Worm (Caenorhabditis elegans) whole organism, early embryonic: ENCODE measurements around the gene F29B9.8.

Source experiments
- B0310.2 ChIP-seq: sonication (generic microtip); optimal IDR thresholded peaks from 2 replicates; lab custom pipeline; 2016; ENCODE audit warnings: mild to moderate bottlenecking, missing genetic modification characterization, missing compliant biosample characterization
- F13C5.2 ChIP-seq: sonication (generic microtip); optimal IDR thresholded peaks from 2 replicates; lab custom pipeline; 2017; ENCODE audit warnings: mild to moderate bottlenecking, missing genetic modification characterization, inconsistent platforms, missing compliant biosample characterization
- aly-1 ChIP-seq: sonication (generic microtip); optimal IDR thresholded peaks from 2 replicates; lab custom pipeline; 2016; ENCODE audit warnings: missing genetic modification characterization, missing compliant biosample characterization
- ama-1 ChIP-seq: fragments of 150-350 bp; optimal IDR thresholded peaks from 2 replicates; lab custom pipeline; 2014
- ceh-13 ChIP-seq: fragments of 200-800 bp; sonication (Bioruptor generic); optimal IDR thresholded peaks from 2 replicates; lab custom pipeline; 2018; ENCODE audit warnings: mild to moderate bottlenecking, missing genetic modification characterization, missing compliant biosample characterization
- ceh-36 ChIP-seq: sonication (generic microtip); optimal IDR thresholded peaks from 2 replicates; lab custom pipeline; 2016; ENCODE audit warnings: missing genetic modification characterization, inconsistent platforms, missing compliant biosample characterization
- ets-7 ChIP-seq: sonication (generic microtip); optimal IDR thresholded peaks from 2 replicates; lab custom pipeline; 2016; ENCODE audit warnings: missing genotype, missing genetic modification characterization, missing compliant biosample characterization
- flt-1 ChIP-seq: fragments of 200-800 bp; sonication (Bioruptor generic); IDR thresholded peaks from 2 replicates; pipeline ENCODE4 v1.3.6; 2022; ENCODE audit warnings: missing genetic modification characterization, missing compliant biosample characterization
- hmbx-1 ChIP-seq: sonication (generic microtip); optimal IDR thresholded peaks from 2 replicates; lab custom pipeline; 2016; ENCODE audit warnings: mild to moderate bottlenecking, missing genetic modification characterization, missing compliant biosample characterization
- hmg-4 ChIP-seq: fragments of 200-800 bp; sonication (Bioruptor generic); optimal IDR thresholded peaks from 2 replicates; lab custom pipeline; 2018; ENCODE audit warnings: mild to moderate bottlenecking, missing genetic modification characterization, missing compliant biosample characterization
- hnd-1 ChIP-seq: sonication (generic microtip); optimal IDR thresholded peaks from 2 replicates; lab custom pipeline; 2016; ENCODE audit warnings: missing genetic modification characterization, missing compliant biosample characterization
- pes-1 ChIP-seq: fragments of 200-800 bp; sonication (Bioruptor generic); IDR thresholded peaks from 2 replicates; pipeline ENCODE4 v1.3.6; 2022; ENCODE audit warnings: missing genetic modification reagents, missing genetic modification characterization, missing compliant biosample characterization
- scrt-1 ChIP-seq: fragments of 200-800 bp; sonication (Bioruptor generic); IDR thresholded peaks from 2 replicates; pipeline ENCODE4 v1.3.6; 2022; ENCODE audit warnings: missing genetic modification characterization, missing compliant biosample characterization
- sea-1 ChIP-seq: fragments of 200-800 bp; sonication (Bioruptor generic); conservative IDR thresholded peaks from 2 replicates; pipeline ENCODE4 v1.3.6; 2022; ENCODE audit warnings: missing genetic modification characterization, missing compliant biosample characterization
- tbx-11 ChIP-seq: fragments of 200-800 bp; sonication (Bioruptor generic); IDR thresholded peaks from 2 replicates; pipeline ENCODE4 v1.3.6; 2022; ENCODE audit warnings: missing genetic modification characterization, missing compliant biosample characterization
- tbx-37 ChIP-seq: fragments of 200-800 bp; sonication (Bioruptor generic); conservative IDR thresholded peaks from 2 replicates; pipeline ENCODE4 v1.3.6; 2022; ENCODE audit warnings: missing genetic modification reagents, missing genetic modification characterization, missing compliant biosample characterization
- tra-4 ChIP-seq: sonication (generic microtip); optimal IDR thresholded peaks from 2 replicates; lab custom pipeline; 2017; ENCODE audit warnings: missing genetic modification characterization, missing compliant biosample characterization

F29B9.8 gene

DNA sequence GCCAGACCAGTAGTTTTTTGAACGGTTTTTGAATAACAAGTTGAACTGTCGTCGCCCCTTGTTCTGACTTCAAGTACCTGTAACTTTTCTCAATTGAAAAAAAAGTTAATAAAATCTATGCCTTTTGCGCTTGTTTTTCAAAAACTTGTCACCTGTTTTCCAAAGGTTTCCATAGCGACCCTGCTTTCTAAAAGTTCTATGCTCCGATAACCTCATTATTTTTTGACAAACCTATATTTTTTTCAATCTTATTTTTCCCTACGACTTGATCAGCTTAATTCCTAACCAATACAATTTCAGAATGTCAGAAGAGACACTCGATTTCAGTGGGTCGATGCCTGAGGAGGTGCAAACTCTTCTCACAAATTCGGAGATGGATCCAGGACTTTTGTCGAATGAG, at the start of gene F29B9.8:
F29B9.8 (plus strand) TSS at position 301 of the 400 bp plus-strand sequence.
- TF ChIP-seq F13C5.2 (tag; lab: Kevin White, UChicago) (no peak), tbx-11 (no peak), tra-4 (tag; lab: Kevin White, UChicago) (no peak), aly-1 (tag; lab: Kevin White, UChicago) (no peak), pes-1 (GFP tag; lab: Robert Waterston, UW) (no peak), hmbx-1 (tag; lab: Kevin White, UChicago) (no peak), scrt-1 (GFP tag; lab: Robert Waterston, UW) (no peak), B0310.2 (tag; lab: Kevin White, UChicago) (no peak), hnd-1 (tag; lab: Kevin White, UChicago) (no peak), tbx-37 (GFP tag; lab: Robert Waterston, UW) (no peak), hmg-4 (GFP tag; lab: Kevin White, UChicago) (no peak)

- no peak for TF ChIP-seq tbx-11
- no peak for TF ChIP-seq flt-1 (GFP tag; lab: Robert Waterston, UW)
- TF ChIP-seq tra-4 (tag; lab: Kevin White, UChicago) = no peak
- TF ChIP-seq F13C5.2 (tag; lab: Kevin White, UChicago) = no peak
- no peak for TF ChIP-seq B0310.2 (tag; lab: Kevin White, UChicago)
- no peak for TF ChIP-seq hmg-4 (GFP tag; lab: Kevin White, UChicago)
- TF ChIP-seq sea-1 (GFP tag; lab: Robert Waterston, UW) = no peak
- no peak for TF ChIP-seq aly-1 (tag; lab: Kevin White, UChicago)
- TF ChIP-seq ama-1 (lab: Kevin White, UChicago) = no peak
- no peak for TF ChIP-seq ceh-36 (tag; lab: Kevin White, UChicago)
- TF ChIP-seq tbx-37 (GFP tag; lab: Robert Waterston, UW) = no peak
- no peak for TF ChIP-seq hmbx-1 (tag; lab: Kevin White, UChicago)
Observed at ce11 chrIV:4599352-4600004, 48.0 kb upstream of the F29B9.8 start, which contains the start of gene F19C7.2. Gene F19C7.2 (plus strand): TSS chrIV:4599954.

DNA sequence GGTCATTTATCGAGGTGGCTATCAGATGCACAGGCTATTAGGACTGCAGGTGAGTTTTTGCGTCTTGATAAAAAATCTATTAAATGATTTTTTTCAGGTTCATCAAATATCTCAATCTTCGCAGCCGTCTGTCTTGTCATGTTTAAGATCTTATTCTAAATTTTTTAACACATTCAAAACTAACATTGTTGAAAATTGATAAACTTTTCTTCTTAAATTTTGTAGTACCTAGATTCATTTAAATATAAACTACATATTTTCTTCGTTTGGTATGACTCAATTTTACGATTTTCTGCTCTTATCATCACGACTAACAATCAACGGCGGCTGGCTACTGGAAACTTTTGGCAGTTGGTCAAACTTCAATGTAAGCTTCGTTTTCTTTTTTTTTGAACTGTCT, 44.9 kb upstream of the F29B9.8 start, which contains the start of gene F19C7.4:
F19C7.4 (plus strand) TSS at position 301 of the 400 bp plus-strand sequence.
- TF ChIP-seq sea-1 (GFP tag; lab: Robert Waterston, UW) (no peak), aly-1 (tag; lab: Kevin White, UChicago) (no peak), ets-7 (tag; lab: Kevin White, UChicago) (no peak)

ce11 chrIV:4605608-4606007, 41.9 kb upstream of the F29B9.8 start, which contains the start of gene nspg-10:
Gene nspg-10 (plus strand): TSS chrIV:4605786.
- no peak for TF ChIP-seq hmbx-1 (tag; lab: Kevin White, UChicago)
- TF ChIP-seq scrt-1 (GFP tag; lab: Robert Waterston, UW) = no peak
- TF ChIP-seq ama-1 (lab: Kevin White, UChicago) = no peak
- no peak for TF ChIP-seq tbx-37 (GFP tag; lab: Robert Waterston, UW)
- TF ChIP-seq sea-1 (GFP tag; lab: Robert Waterston, UW) = no peak
- no peak for TF ChIP-seq hmg-4 (GFP tag; lab: Kevin White, UChicago)
- TF ChIP-seq tbx-11 = no peak
- TF ChIP-seq B0310.2 (tag; lab: Kevin White, UChicago) = no peak
- no peak for TF ChIP-seq ceh-13
- TF ChIP-seq aly-1 (tag; lab: Kevin White, UChicago) = no peak
- no peak for TF ChIP-seq pes-1 (GFP tag; lab: Robert Waterston, UW)
- no peak for TF ChIP-seq ets-7 (tag; lab: Kevin White, UChicago)
- TF ChIP-seq tra-4 (tag; lab: Kevin White, UChicago) = no peak
- TF ChIP-seq F13C5.2 (tag; lab: Kevin White, UChicago) = no peak
- no peak for TF ChIP-seq ceh-36 (tag; lab: Kevin White, UChicago)
- no peak for TF ChIP-seq flt-1 (GFP tag; lab: Robert Waterston, UW)
- TF ChIP-seq hnd-1 (tag; lab: Kevin White, UChicago) = no peak

ce11 chrIV:4608661-4609060, 38.8 kb upstream of the F29B9.8 start:
- TF ChIP-seq flt-1 (GFP tag; lab: Robert Waterston, UW) = no peak
- TF ChIP-seq ama-1 (lab: Kevin White, UChicago) = no peak
- no peak for TF ChIP-seq F13C5.2 (tag; lab: Kevin White, UChicago)
- TF ChIP-seq hnd-1 (tag; lab: Kevin White, UChicago) = no peak
- TF ChIP-seq tbx-37 (GFP tag; lab: Robert Waterston, UW) = no peak
- TF ChIP-seq sea-1 (GFP tag; lab: Robert Waterston, UW) = no peak
- TF ChIP-seq ceh-36 (tag; lab: Kevin White, UChicago) = no peak
- TF ChIP-seq ets-7 (tag; lab: Kevin White, UChicago) = no peak
- TF ChIP-seq hmbx-1 (tag; lab: Kevin White, UChicago) = no peak
- no peak for TF ChIP-seq scrt-1 (GFP tag; lab: Robert Waterston, UW)
- TF ChIP-seq pes-1 (GFP tag; lab: Robert Waterston, UW) = no peak
- TF ChIP-seq ceh-13 = no peak
- no peak for TF ChIP-seq B0310.2 (tag; lab: Kevin White, UChicago)
- no peak for TF ChIP-seq tbx-11
- TF ChIP-seq hmg-4 (GFP tag; lab: Kevin White, UChicago) = no peak
- no peak for TF ChIP-seq aly-1 (tag; lab: Kevin White, UChicago)
- TF ChIP-seq tra-4 (tag; lab: Kevin White, UChicago) = no peak

DNA sequence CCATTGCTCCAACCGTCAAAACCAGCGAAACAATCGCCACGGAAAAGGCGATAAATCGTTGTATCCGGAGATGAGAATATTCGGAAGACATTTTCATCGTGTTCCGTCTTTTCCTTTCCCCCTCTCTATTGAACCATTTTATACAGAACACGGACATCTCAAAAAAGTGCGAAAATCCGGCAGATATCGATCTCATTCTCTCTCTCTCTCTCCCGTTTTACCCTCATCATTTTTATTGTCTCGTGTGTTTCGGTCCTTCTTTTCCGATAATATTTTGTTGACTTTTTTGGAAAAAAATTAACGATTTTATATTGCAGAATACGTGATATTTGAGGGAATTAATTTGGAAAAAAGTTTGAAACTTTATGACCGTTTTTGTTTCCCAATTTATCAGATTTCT, 37.9 kb upstream of the F29B9.8 start, which contains the start of gene col-110:
col-110 (minus strand) TSS at position 101 of the 400 bp plus-strand sequence.
- TF ChIP-seq tra-4 (tag; lab: Kevin White, UChicago) = no peak
- TF ChIP-seq F13C5.2 (tag; lab: Kevin White, UChicago) = no peak
- TF ChIP-seq hmg-4 (GFP tag; lab: Kevin White, UChicago) = no peak
- TF ChIP-seq B0310.2 (tag; lab: Kevin White, UChicago) = no peak
- no peak for TF ChIP-seq hmbx-1 (tag; lab: Kevin White, UChicago)
- TF ChIP-seq flt-1 (GFP tag; lab: Robert Waterston, UW) = no peak
- TF ChIP-seq tbx-37 (GFP tag; lab: Robert Waterston, UW) = no peak
